Fruit fly (Drosophila melanogaster): ENCODE results near the gene sov.

sov gene

DNA sequence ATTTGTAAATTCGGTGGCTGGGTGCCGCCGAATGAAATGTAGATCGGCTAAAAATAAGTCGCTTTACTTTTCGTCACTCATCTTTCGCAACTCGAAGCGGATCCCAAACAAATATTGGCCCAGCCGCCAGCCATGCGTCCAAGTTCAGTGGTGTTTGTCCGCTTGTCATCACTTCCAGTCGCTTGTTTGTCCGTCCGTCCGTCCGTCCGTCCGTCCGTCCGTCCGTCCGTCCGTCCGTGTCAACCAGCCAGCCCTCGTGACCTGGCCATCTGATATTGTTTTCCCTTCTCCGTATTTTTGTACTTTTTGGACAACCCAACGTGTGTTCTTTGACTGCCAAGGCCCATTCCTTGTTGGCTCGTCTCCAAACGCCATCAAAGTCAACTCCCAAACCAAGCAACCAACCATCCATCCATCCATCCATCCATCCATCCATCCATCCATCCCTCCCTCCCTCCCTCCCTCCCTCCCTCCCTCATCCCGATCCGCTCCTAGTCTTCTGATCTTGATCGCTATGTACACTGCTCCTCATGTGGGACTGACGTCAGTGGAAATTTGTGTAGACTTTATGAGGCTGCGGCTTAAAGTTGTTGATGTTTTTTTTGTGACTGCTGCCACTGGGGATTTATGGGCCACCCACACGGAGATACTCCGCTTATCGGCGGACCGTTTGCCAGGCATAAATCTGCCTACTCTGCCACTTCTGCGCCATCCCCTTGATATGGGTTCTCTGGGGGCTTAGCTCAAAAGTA lies 22.7 kb upstream of the sov start (continued):
- TF ChIP-seq sens (GFP tag) (peak; percentile 50), ewg (GFP tag; optimal IDR thresholded peaks at IDR 0.05) (no peak), Bdp1 (GFP tag; optimal IDR thresholded peaks at IDR 0.05) (no peak), Usf (GFP tag; optimal IDR thresholded peaks at IDR 0.05) (no peak), Poxn (GFP tag; IDR thresholded peaks at IDR 0.05) (no peak), unpg (GFP tag; optimal IDR thresholded peaks at IDR 0.05) (no peak), CG8290 (GFP tag; optimal IDR thresholded peaks at IDR 0.05) (no peak), CG8290 (tag; optimal IDR thresholded peaks at IDR 0.05) (peak in 1 of 2 experiments; percentile 38), emc (GFP tag; optimal IDR thresholded peaks at IDR 0.05) (no peak), CG16779 (GFP tag; IDR thresholded peaks at IDR 0.05) (no peak), sug (tag; optimal IDR thresholded peaks at IDR 0.05) (peak; percentile 42), CG12942 (GFP tag; optimal IDR thresholded peaks at IDR 0.05) (no peak), Hr39 (optimal IDR thresholded peaks at IDR 0.05) (peak; percentile 93), Fer1 (GFP tag; optimal IDR thresholded peaks at IDR 0.05) (peak; percentile 14), Abd-B (GFP tag; optimal IDR thresholded peaks at IDR 0.05) (no peak), MTF-1 (GFP tag; optimal IDR thresholded peaks at IDR 0.05; ENCODE audit: borderline replicate concordance) (no peak), Xrp1 (GFP tag; IDR thresholded peaks at IDR 0.05) (0 out of 2 replicates have a peak, but pooled peaks have one; percentile 15), CG5180 (GFP tag; optimal IDR thresholded peaks at IDR 0.05) (peak; percentile 5)

DNA sequence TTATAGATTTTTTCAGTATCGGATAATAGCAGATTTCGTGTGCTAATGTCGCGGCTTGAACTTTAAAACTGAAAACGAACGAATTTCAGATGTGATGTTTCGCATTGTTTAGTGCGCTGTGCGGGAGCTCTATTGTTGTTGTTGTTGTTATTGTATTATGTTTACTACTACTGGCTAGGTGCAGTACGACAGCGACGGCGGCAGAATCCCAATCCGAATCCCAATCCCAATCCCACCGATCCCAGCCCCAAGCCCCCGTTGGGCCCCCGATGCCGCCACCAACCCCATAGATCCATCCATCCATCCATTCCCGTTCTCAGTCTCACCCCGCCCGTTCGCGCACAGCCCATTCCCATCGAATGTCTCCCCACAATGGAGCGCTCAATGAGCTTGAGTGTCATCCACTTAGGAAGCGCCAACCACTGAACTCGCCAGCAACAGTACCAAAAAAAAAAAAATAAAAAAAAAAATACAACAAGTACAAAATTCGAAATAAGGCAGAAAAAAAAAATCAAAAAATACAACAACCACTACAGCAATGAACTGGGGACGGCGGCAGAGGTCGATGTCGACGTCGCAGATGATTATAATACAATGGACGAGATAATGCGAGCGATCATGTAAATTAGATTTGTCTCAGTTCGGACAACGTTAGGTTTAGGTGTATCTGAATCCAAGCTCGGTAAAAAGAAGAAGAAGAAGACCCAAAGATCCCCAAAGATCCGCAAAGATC lies 16.0 kb upstream of the sov start, which contains the start of gene CG3168:
Gene CG3168, minus strand, starts transcription at position 51 of the 733 bp plus-strand sequence.
- no peak for TF ChIP-seq CG10979 (tag; optimal IDR thresholded peaks at IDR 0.05)
- peak; percentile 7 for TF ChIP-seq sug (tag; optimal IDR thresholded peaks at IDR 0.05)
- TF ChIP-seq cas (GFP tag; IDR thresholded peaks at IDR 0.05) = no peak
- TF ChIP-seq Hr51 (GFP tag; optimal IDR thresholded peaks at IDR 0.05) = no peak
- no peak for TF ChIP-seq CG4328 (GFP tag; optimal IDR thresholded peaks at IDR 0.05)
- TF ChIP-seq chinmo (GFP tag; IDR thresholded peaks at IDR 0.05; ENCODE audit: partially characterized antibody) = 0 out of 4 replicates have a peak, but pooled peaks have one; percentile 5
- TF ChIP-seq Ets97D (GFP tag; optimal IDR thresholded peaks at IDR 0.05) = no peak
- TF ChIP-seq crol (GFP tag; IDR thresholded peaks at IDR 0.05) = 0 out of 2 replicates have a peak, but pooled peaks have one; percentile 14
- no peak for TF ChIP-seq CTCF (GFP tag; optimal IDR thresholded peaks at IDR 0.05)
- no peak for TF ChIP-seq Ptx1 (GFP tag; IDR thresholded peaks at IDR 0.05)
- TF ChIP-seq Blimp-1 (GFP tag; optimal IDR thresholded peaks at IDR 0.05) = no peak
- peak; percentile 23; the same call in 1 of the 2 replicates for TF ChIP-seq CG14441 (GFP tag; IDR thresholded peaks at IDR 0.05)
- TF ChIP-seq CG17359 (tag; optimal IDR thresholded peaks at IDR 0.05) = no peak
- no peak for TF ChIP-seq gem (tag; optimal IDR thresholded peaks at IDR 0.05)
- no peak for TF ChIP-seq HLH4C (GFP tag; IDR thresholded peaks at IDR 0.05; ENCODE audit: partially characterized antibody)
- peak; percentile 64; the same call in 1 of the 2 replicates for TF ChIP-seq Adf1 (GFP tag; IDR thresholded peaks at IDR 0.05)
- TF ChIP-seq ase (GFP tag; IDR thresholded peaks at IDR 0.05) = no peak
- TF ChIP-seq CG12769 (tag; optimal IDR thresholded peaks at IDR 0.05) = peak; percentile 5
- no peak for TF ChIP-seq sqz (GFP tag; optimal IDR thresholded peaks at IDR 0.05)
- 0 out of 2 replicates have a peak, but pooled peaks have one; percentile 16 for TF ChIP-seq vvl (GFP tag; IDR thresholded peaks at IDR 0.05)
- no peak for TF ChIP-seq CG11723 (GFP tag; optimal IDR thresholded peaks at IDR 0.05)
- TF ChIP-seq prd (optimal IDR thresholded peaks at IDR 0.05) = no peak
- no peak; the same call in 2 of the 3 replicates for TF ChIP-seq prd (GFP tag; IDR thresholded peaks at IDR 0.05)
